Fruit fly (Drosophila melanogaster) whole organism, prepupa: Measurements from ENCODE around the gene Rcd2.

Source experiments
- CG10631 ChIP-seq: fragments of 200-800 bp; sonication (Bioruptor generic); optimal IDR thresholded peaks from 2 replicates; lab custom pipeline; 2016; ENCODE audit warnings: missing biosample characterization, missing genetic modification characterization
- CG11762 ChIP-seq: fragments of 200-800 bp; sonication (Bioruptor generic); optimal IDR thresholded peaks from 3 replicates; lab custom pipeline; 2016; ENCODE audit warnings: missing biosample characterization, missing genetic modification characterization; ENCODE audit not compliant: insufficient read depth
- CG11902 ChIP-seq: fragments of 200-800 bp; sonication (Bioruptor generic); optimal IDR thresholded peaks from 3 replicates; lab custom pipeline; 2016; ENCODE audit warnings: missing biosample characterization, missing genetic modification characterization
- CG1621 ChIP-seq: fragments of 200-800 bp; sonication (Bioruptor generic); optimal IDR thresholded peaks from 3 replicates; lab custom pipeline; 2018; ENCODE audit warnings: missing biosample characterization, mild to moderate bottlenecking, missing genetic modification characterization
- CG16779 ChIP-seq: fragments of 200-800 bp; sonication (Bioruptor generic); optimal IDR thresholded peaks from 3 replicates; lab custom pipeline; 2017; ENCODE audit warnings: missing biosample characterization, mild to moderate bottlenecking, missing genetic modification characterization
- CG31627 ChIP-seq: fragments of 200-800 bp; sonication (Bioruptor generic); optimal IDR thresholded peaks from 3 replicates; lab custom pipeline; 2016; ENCODE audit warnings: missing biosample characterization, missing genetic modification characterization
- CG32006 ChIP-seq: fragments of 200-800 bp; sonication (Bioruptor generic); optimal IDR thresholded peaks from 3 replicates; lab custom pipeline; 2017; ENCODE audit warnings: missing biosample characterization, mild to moderate bottlenecking, missing genetic modification characterization
- CG3919 ChIP-seq: fragments of 200-800 bp; sonication (Bioruptor generic); optimal IDR thresholded peaks from 3 replicates; lab custom pipeline; 2016; ENCODE audit warnings: missing biosample characterization, missing genetic modification characterization
- CG4318 ChIP-seq: fragments of 200-800 bp; sonication (Bioruptor generic); optimal IDR thresholded peaks from 3 replicates; lab custom pipeline; 2017; ENCODE audit warnings: missing biosample characterization, mild to moderate bottlenecking, missing genetic modification characterization
- CG6808 ChIP-seq: fragments of 200-800 bp; sonication (Bioruptor generic); optimal IDR thresholded peaks from 3 replicates; lab custom pipeline; 2017; ENCODE audit warnings: missing biosample characterization, missing genetic modification characterization, mild to moderate bottlenecking, moderate library complexity, missing genetic modification reagents
- CG6854 ChIP-seq: fragments of 200-800 bp; sonication (Bioruptor generic); optimal IDR thresholded peaks from 2 replicates; lab custom pipeline; 2017; ENCODE audit warnings: missing biosample characterization, mild to moderate bottlenecking, missing genetic modification characterization
- CG7368 ChIP-seq: fragments of 200-800 bp; sonication (Bioruptor generic); optimal IDR thresholded peaks from 3 replicates; lab custom pipeline; 2016; ENCODE audit warnings: missing biosample characterization, missing genetic modification characterization
- CG8319 ChIP-seq: fragments of 200-800 bp; sonication (Bioruptor generic); optimal IDR thresholded peaks from 3 replicates; lab custom pipeline; 2016; ENCODE audit warnings: missing biosample characterization, missing genetic modification characterization
- CG8632 ChIP-seq: fragments of 200-800 bp; sonication (Bioruptor generic); optimal IDR thresholded peaks from 3 replicates; lab custom pipeline; 2016; ENCODE audit warnings: missing biosample characterization, missing genetic modification characterization
- Eip78C ChIP-seq: fragments of 200-800 bp; sonication (Bioruptor generic); peaks from one replicate; lab custom pipeline; 2016; ENCODE audit warnings: missing biosample characterization, missing genetic modification characterization
- Eip93F ChIP-seq: fragments of 200-800 bp; sonication (Bioruptor generic); optimal IDR thresholded peaks from 2 replicates; lab custom pipeline; 2016; ENCODE audit warnings: missing biosample characterization, mild to moderate bottlenecking, missing genetic modification characterization
- Ets21C ChIP-seq: fragments of 200-800 bp; sonication (Bioruptor generic); optimal IDR thresholded peaks from 3 replicates; lab custom pipeline; 2016; ENCODE audit warnings: missing biosample characterization, missing genetic modification characterization
- Ets96B ChIP-seq: fragments of 200-800 bp; optimal IDR thresholded peaks from 2 replicates; lab custom pipeline; 2019; ENCODE audit warnings: missing biosample characterization, mild to moderate bottlenecking, missing genetic modification characterization, moderate library complexity
- Gug ChIP-seq: fragments of 200-800 bp; sonication (Bioruptor generic); IDR thresholded peaks from 2 replicates; pipeline ENCODE4 v1.3.6; 2022; ENCODE audit warnings: missing biosample characterization, missing genetic modification characterization
- Hr38 ChIP-seq: sonication (Bioruptor generic); optimal IDR thresholded peaks from 2 replicates; lab custom pipeline; 2016; ENCODE audit warnings: missing biosample characterization, missing genetic modification characterization
- Hr4 ChIP-seq: fragments of 200-800 bp; sonication (Bioruptor generic); optimal IDR thresholded peaks from 3 replicates; lab custom pipeline; 2016; ENCODE audit warnings: missing biosample characterization, missing genetic modification characterization
- Met ChIP-seq: fragments of 200-800 bp; sonication (Bioruptor generic); optimal IDR thresholded peaks from 3 replicates; lab custom pipeline; 2016; ENCODE audit warnings: missing biosample characterization, missing genetic modification characterization
- OdsH ChIP-seq: fragments of 200-800 bp; sonication (Bioruptor generic); optimal IDR thresholded peaks from 3 replicates; lab custom pipeline; 2016; ENCODE audit warnings: missing biosample characterization, missing genetic modification characterization
- Smox ChIP-seq: fragments of 200-800 bp; sonication (Bioruptor generic); optimal IDR thresholded peaks from 3 replicates; lab custom pipeline; 2016; ENCODE audit warnings: missing biosample characterization, missing genetic modification characterization
- Sox102F ChIP-seq: fragments of 200-800 bp; sonication (Bioruptor generic); optimal IDR thresholded peaks from 2 replicates; lab custom pipeline; 2016; ENCODE audit warnings: missing biosample characterization, mild to moderate bottlenecking, missing genetic modification characterization
- Sox14 ChIP-seq: fragments of 200-800 bp; sonication (Bioruptor generic); optimal IDR thresholded peaks from 3 replicates; lab custom pipeline; 2016; ENCODE audit warnings: missing biosample characterization, missing genetic modification characterization
- acj6 ChIP-seq: fragments of 200-800 bp; sonication (Bioruptor generic); optimal IDR thresholded peaks from 3 replicates; lab custom pipeline; 2016; ENCODE audit warnings: missing biosample characterization, missing genetic modification characterization
- dac ChIP-seq: fragments of 200-800 bp; sonication (Bioruptor generic); optimal IDR thresholded peaks from 2 replicates; lab custom pipeline; 2017; ENCODE audit warnings: missing biosample characterization, mild to moderate bottlenecking, missing genetic modification characterization
- dsx ChIP-seq: fragments of 200-800 bp; optimal IDR thresholded peaks from 3 replicates; lab custom pipeline; 2019; ENCODE audit warnings: missing biosample characterization, mild to moderate bottlenecking, missing genetic modification characterization, moderate library complexity; ENCODE audit not compliant: poor library complexity, severe bottlenecking
- esn ChIP-seq: fragments of 200-800 bp; sonication (Bioruptor generic); optimal IDR thresholded peaks from 2 replicates; lab custom pipeline; 2016; ENCODE audit warnings: missing biosample characterization, mild to moderate bottlenecking, missing genetic modification characterization, moderate library complexity
- fd59A ChIP-seq: fragments of 200-800 bp; sonication (Bioruptor generic); optimal IDR thresholded peaks from 2 replicates; lab custom pipeline; 2017; ENCODE audit warnings: missing biosample characterization, mild to moderate bottlenecking, missing genetic modification characterization, missing genetic modification reagents
- fd85E ChIP-seq: fragments of 200-800 bp; sonication (Bioruptor generic); optimal IDR thresholded peaks from 3 replicates; lab custom pipeline; 2016; ENCODE audit warnings: missing biosample characterization, missing genetic modification characterization
- lz ChIP-seq: fragments of 200-800 bp; sonication (Bioruptor generic); optimal IDR thresholded peaks from 3 replicates; lab custom pipeline; 2016; ENCODE audit warnings: missing biosample characterization, missing genetic modification characterization
- net ChIP-seq: fragments of 200-800 bp; sonication (Bioruptor generic); optimal IDR thresholded peaks from 3 replicates; lab custom pipeline; 2016; ENCODE audit warnings: missing biosample characterization, missing genetic modification characterization
- pdm3 ChIP-seq: fragments of 200-800 bp; sonication (Bioruptor generic); optimal IDR thresholded peaks from 3 replicates; lab custom pipeline; 2016; ENCODE audit warnings: missing biosample characterization, missing genetic modification characterization
- salr ChIP-seq, 2 experiments: fragments of 200-800 bp; sonication (Bioruptor generic); optimal IDR thresholded peaks; 3 replicates each; lab custom pipeline; 2016 to 2018; ENCODE audit warnings: missing biosample characterization in 2 of 2, missing genetic modification characterization in 2 of 2, mild to moderate bottlenecking in 1 of 2
- svp ChIP-seq: fragments of 200-800 bp; sonication (Bioruptor generic); peaks from one replicate; lab custom pipeline; 2016; ENCODE audit warnings: missing biosample characterization, missing genetic modification characterization
- topi ChIP-seq: fragments of 200-800 bp; sonication (Bioruptor generic); optimal IDR thresholded peaks from 3 replicates; lab custom pipeline; 2016; ENCODE audit warnings: missing biosample characterization, missing genetic modification characterization
- vri ChIP-seq: fragments of 200-800 bp; sonication (Bioruptor generic); optimal IDR thresholded peaks from 3 replicates; lab custom pipeline; 2016; ENCODE audit warnings: missing biosample characterization, mild to moderate bottlenecking, missing genetic modification characterization

Rcd2 gene

DNA sequence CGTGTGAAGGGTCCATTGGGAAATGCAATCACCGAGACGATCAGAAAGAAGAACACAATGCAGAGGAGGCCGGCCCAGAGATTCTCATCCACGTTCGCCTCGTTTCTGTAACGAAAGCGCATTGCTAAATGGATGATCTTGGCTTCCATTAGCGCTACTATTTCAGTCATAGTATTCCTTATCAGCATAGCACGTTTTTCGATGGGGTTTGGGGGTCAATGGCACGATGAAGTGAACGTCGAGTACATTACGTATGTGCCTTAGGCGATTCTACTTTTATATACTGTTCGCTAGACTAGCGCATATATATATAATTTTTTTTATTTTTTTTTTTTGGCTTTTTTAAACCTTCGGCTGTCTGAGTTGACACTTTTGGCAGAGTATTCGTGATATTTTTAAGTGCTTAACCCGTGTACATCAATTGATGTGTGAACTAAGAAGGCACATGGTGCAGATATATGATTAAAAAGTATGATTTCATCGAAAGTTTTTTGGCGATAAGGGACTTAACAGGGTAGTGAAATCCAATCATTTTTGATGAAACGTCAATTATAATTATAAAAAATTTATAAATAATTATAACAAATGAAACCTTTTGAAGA lies 15.7 kb downstream of the Rcd2 start:
- TF ChIP-seq vri (GFP tag; lab: Kevin White, UChicago) (peak; percentile 35), svp (GFP tag; lab: Kevin White, UChicago) (peak; percentile 60), Eip78C (GFP tag; lab: Kevin White, UChicago) (peak; percentile 4), Ets21C (GFP tag; lab: Kevin White, UChicago) (no peak)

dm6 chr3L:20520687-20521169 lies 19.5 kb downstream of the Rcd2 start, which contains the start of the genes mTerf3 and CG5104:
mTerf3 (minus strand) TSS chr3L:20520772.
CG5104 (plus strand) TSS chr3L:20521009.
- no peak for TF ChIP-seq Gug
- TF ChIP-seq OdsH (GFP tag; lab: Kevin White, UChicago): no peak
- peak; percentile 46 for TF ChIP-seq vri (GFP tag; lab: Kevin White, UChicago)
- peak; percentile 23 for TF ChIP-seq Sox14
- TF ChIP-seq CG1621 (tag; lab: Kevin White, UChicago): peak; percentile 15
- no peak for TF ChIP-seq CG3919 (GFP tag; lab: Kevin White, UChicago)
- peak; percentile 31 for TF ChIP-seq svp (GFP tag; lab: Kevin White, UChicago)
- TF ChIP-seq esn (GFP tag; lab: Kevin White, UChicago): peak; percentile 0
- TF ChIP-seq CG11902 (GFP tag; lab: Kevin White, UChicago): no peak
- peak; percentile 27 for TF ChIP-seq Smox (GFP tag; lab: Kevin White, UChicago)
- peak; percentile 66 for TF ChIP-seq Eip78C (GFP tag; lab: Kevin White, UChicago)
- TF ChIP-seq Eip93F: peak; percentile 16
- TF ChIP-seq acj6: peak; percentile 20
- TF ChIP-seq net (GFP tag; lab: Kevin White, UChicago): no peak
- peak; percentile 25 for TF ChIP-seq Met (GFP tag; lab: Kevin White, UChicago)
- TF ChIP-seq pdm3 (GFP tag; lab: Kevin White, UChicago): peak; percentile 1
- no peak for TF ChIP-seq CG7368 (GFP tag; lab: Kevin White, UChicago)
- peak; percentile 12 for TF ChIP-seq CG31627 (GFP tag; lab: Kevin White, UChicago)

- TF ChIP-seq CG10631 (GFP tag; lab: Kevin White, UChicago) (no peak), svp (GFP tag; lab: Kevin White, UChicago) (peak; percentile 45), Eip93F (peak; percentile 2), salr (GFP tag; optimal IDR thresholded peaks at IDR 0.05; lab: Kevin White, UChicago) (no peak), Sox14 (peak; percentile 65), fd85E (GFP tag; lab: Kevin White, UChicago) (no peak), CG6808 (GFP tag; lab: Kevin White, UChicago) (no peak), CG11762 (GFP tag; lab: Kevin White, UChicago) (no peak), dsx (peak; percentile 86), pdm3 (GFP tag; lab: Kevin White, UChicago) (no peak), Met (GFP tag; lab: Kevin White, UChicago) (no peak), Eip78C (GFP tag; lab: Kevin White, UChicago) (peak; percentile 55), vri (GFP tag; lab: Kevin White, UChicago) (peak; percentile 35), dac (GFP tag; lab: Kevin White, UChicago) (no peak), CG16779 (tag; lab: Kevin White, UChicago) (no peak), Ets96B (tag; lab: Kevin White, UChicago) (no peak), Hr38 (no peak)
Measured at dm6 chr3L:20518805-20519503, 21.3 kb downstream of the Rcd2 start, which contains the start of gene BNIP3. BNIP3 (minus strand) TSS chr3L:20519393.

DNA sequence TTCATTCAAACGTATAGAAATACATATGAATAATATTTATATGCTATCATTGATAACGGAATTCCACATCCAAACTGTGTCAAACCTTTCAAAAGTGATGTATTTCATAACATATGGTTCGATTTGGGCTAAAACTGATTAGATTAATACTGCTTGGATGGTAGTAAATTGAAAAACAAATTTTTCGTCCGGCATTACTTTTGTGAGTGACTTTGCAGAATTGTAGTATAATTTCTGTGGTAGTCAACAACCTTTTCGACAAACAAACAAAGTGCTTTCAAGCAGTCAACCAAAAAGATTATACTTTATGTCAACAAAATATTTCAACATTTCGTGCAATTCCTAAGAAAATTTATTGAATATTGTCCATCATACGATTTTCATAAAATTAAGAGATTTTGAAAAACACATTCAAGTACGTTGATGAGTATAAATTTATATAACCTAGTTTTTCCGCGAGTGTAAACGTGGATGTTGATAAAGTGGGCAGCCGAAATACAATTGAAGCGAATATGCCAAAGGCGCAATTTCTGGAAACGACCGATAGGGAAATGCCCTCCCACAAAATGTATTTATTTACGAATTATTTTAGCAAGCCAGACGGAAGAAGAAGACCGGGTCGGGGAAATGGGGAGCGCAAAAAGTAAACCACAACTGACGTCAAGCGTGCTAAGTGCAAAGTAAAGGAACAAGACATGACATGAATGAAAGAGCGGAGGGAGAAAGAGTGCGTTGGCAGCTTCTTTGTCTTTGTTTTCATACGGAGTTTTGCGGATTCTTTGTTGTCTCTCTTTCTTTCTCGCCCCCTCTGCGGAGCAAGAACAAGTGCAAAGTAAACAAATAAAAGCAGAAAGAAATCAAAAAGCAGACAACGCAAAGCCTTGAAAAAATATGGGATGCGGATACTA lies 22.1 kb downstream of the Rcd2 start:
- peak; percentile 17 for TF ChIP-seq net (GFP tag; lab: Kevin White, UChicago)
- TF ChIP-seq CG6854 (GFP tag; lab: Kevin White, UChicago): peak; percentile 67
- no peak for TF ChIP-seq Eip93F
- TF ChIP-seq fd59A (GFP tag; lab: Kevin White, UChicago): no peak
- TF ChIP-seq lz (GFP tag; lab: Kevin White, UChicago): peak; percentile 48
- no peak for TF ChIP-seq dac (GFP tag; lab: Kevin White, UChicago)
- TF ChIP-seq salr (GFP tag; optimal IDR thresholded peaks at IDR 0.05; lab: Kevin White, UChicago): peak in 1 of 2 experiments; percentile 41
- TF ChIP-seq CG32006: peak; percentile 33
- TF ChIP-seq Hr4 (GFP tag; lab: Kevin White, UChicago): peak; percentile 59
- peak; percentile 46 for TF ChIP-seq CG31627 (GFP tag; lab: Kevin White, UChicago)
- TF ChIP-seq fd85E (GFP tag; lab: Kevin White, UChicago): no peak
- TF ChIP-seq CG8319 (GFP tag; lab: Kevin White, UChicago): no peak
- TF ChIP-seq Sox102F (GFP tag; lab: Kevin White, UChicago): peak; percentile 20
- peak; percentile 57 for TF ChIP-seq topi
- TF ChIP-seq Sox14: peak; percentile 95
- TF ChIP-seq CG8632: peak; percentile 38
- TF ChIP-seq CG16779 (tag; lab: Kevin White, UChicago): peak; percentile 34
- no peak for TF ChIP-seq CG11902 (GFP tag; lab: Kevin White, UChicago)
- peak; percentile 47 for TF ChIP-seq vri (GFP tag; lab: Kevin White, UChicago)
- TF ChIP-seq CG4318 (GFP tag; lab: Kevin White, UChicago): no peak
